Fruit fly (Drosophila melanogaster): Measurements from ENCODE around the gene AMPKalpha.

The AMPKalpha gene

dm6 chrX:1341944-1342392, 33.4 kb upstream of the AMPKalpha start, which contains the start of gene Naa30A (continued):
- peak; percentile 96 for TF ChIP-seq CG34224 (GFP tag; IDR thresholded peaks at IDR 0.05; ENCODE audit: partially characterized antibody)
- no peak for TF ChIP-seq pho (GFP tag; optimal IDR thresholded peaks at IDR 0.05)
- TF ChIP-seq tgo (GFP tag; IDR thresholded peaks at IDR 0.05) = no peak
- TF ChIP-seq CG43689 (GFP tag; IDR thresholded peaks at IDR 0.05) = no peak
- peak; percentile 18 for TF ChIP-seq CG2678 (tag; optimal IDR thresholded peaks at IDR 0.05)
- peak; percentile 21 for TF ChIP-seq CG2120 (GFP tag; optimal IDR thresholded peaks at IDR 0.05)
- TF ChIP-seq CG7963 (GFP tag; IDR thresholded peaks at IDR 0.05; ENCODE audit: partially characterized antibody) = peak; percentile 96
- peak; percentile 86 for TF ChIP-seq Hr39 (optimal IDR thresholded peaks at IDR 0.05)
- peak; percentile 96 for TF ChIP-seq unc-4 (GFP tag; IDR thresholded peaks at IDR 0.05; ENCODE audit: partially characterized antibody)
- TF ChIP-seq CG16813 (GFP tag; IDR thresholded peaks at IDR 0.05; ENCODE audit: partially characterized antibody) = peak; percentile 97
- TF ChIP-seq nerfin-2 (GFP tag; IDR thresholded peaks at IDR 0.05; ENCODE audit: partially characterized antibody) = peak; percentile 94
- peak; percentile 10 for TF ChIP-seq Sin3A (optimal IDR thresholded peaks at IDR 0.05)
- peak; percentile 12 for TF ChIP-seq phol (tag; optimal IDR thresholded peaks at IDR 0.05)
- TF ChIP-seq CoRest (tag; optimal IDR thresholded peaks at IDR 0.05) = peak; percentile 11
- TF ChIP-seq p53 (GFP tag; optimal IDR thresholded peaks at IDR 0.05) = no peak
- TF ChIP-seq CG1792 (GFP tag; optimal IDR thresholded peaks at IDR 0.05) = no peak
- TF ChIP-seq Med (GFP tag) = peak; percentile 48
- TF ChIP-seq Hmr (GFP tag; optimal IDR thresholded peaks at IDR 0.05) = peak; percentile 24
- TF ChIP-seq ato (GFP tag; IDR thresholded peaks at IDR 0.05; ENCODE audit: partially characterized antibody) = peak; percentile 94
- peak; percentile 19 for TF ChIP-seq CG7928 (GFP tag; optimal IDR thresholded peaks at IDR 0.05)
- peak; percentile 66 for TF ChIP-seq CG2116 (GFP tag; optimal IDR thresholded peaks at IDR 0.05)
- peak; percentile 94 for TF ChIP-seq tna (GFP tag; IDR thresholded peaks at IDR 0.05; ENCODE audit: partially characterized antibody)
- TF ChIP-seq CG11504 (tag; optimal IDR thresholded peaks at IDR 0.05) = no peak
- peak; percentile 15 for TF ChIP-seq B-H2 (GFP tag; optimal IDR thresholded peaks at IDR 0.05)
- peak; percentile 96 for TF ChIP-seq Bgb (GFP tag; IDR thresholded peaks at IDR 0.05; ENCODE audit: partially characterized antibody)
- peak; percentile 90 for TF ChIP-seq Doc3 (GFP tag; IDR thresholded peaks at IDR 0.05; ENCODE audit: partially characterized antibody)
- no peak for TF ChIP-seq CG4707 (GFP tag; optimal IDR thresholded peaks at IDR 0.05)
- TF ChIP-seq YL-1 (GFP tag; optimal IDR thresholded peaks at IDR 0.05) = peak; percentile 38
- TF ChIP-seq vvl (GFP tag; IDR thresholded peaks at IDR 0.05) = no peak
- peak; percentile 87 for TF ChIP-seq zen2 (GFP tag; IDR thresholded peaks at IDR 0.05; ENCODE audit: partially characterized antibody)
- peak; percentile 14 for TF ChIP-seq NfI (GFP tag; optimal IDR thresholded peaks at IDR 0.05)
- TF ChIP-seq MESR4 (GFP tag; optimal IDR thresholded peaks at IDR 0.05) = peak; percentile 96
- no peak for TF ChIP-seq E2f1 (GFP tag; IDR thresholded peaks at IDR 0.05)
- peak; percentile 40 for TF ChIP-seq CG14710 (tag; optimal IDR thresholded peaks at IDR 0.05)
- peak; percentile 87 for TF ChIP-seq MBD-R2 (GFP tag; IDR thresholded peaks at IDR 0.05)
- TF ChIP-seq Atf6 (GFP tag; IDR thresholded peaks at IDR 0.05) = no peak
- no peak for TF ChIP-seq CG8765 (GFP tag; IDR thresholded peaks at IDR 0.05)
- peak; percentile 44 for TF ChIP-seq Nf-YC (tag; optimal IDR thresholded peaks at IDR 0.05)
- peak; percentile 25 for TF ChIP-seq nerfin-1 (tag; optimal IDR thresholded peaks at IDR 0.05)
- peak; percentile 67 for TF ChIP-seq stwl (tag; optimal IDR thresholded peaks at IDR 0.05)
- TF ChIP-seq CG13296 (GFP tag; optimal IDR thresholded peaks at IDR 0.05) = peak; percentile 27
- peak; percentile 7 for TF ChIP-seq CG3281 (GFP tag; optimal IDR thresholded peaks at IDR 0.05)
- TF ChIP-seq CG10267 (tag; optimal IDR thresholded peaks at IDR 0.05) = peak; percentile 34
- no peak for TF ChIP-seq Dbx (GFP tag; IDR thresholded peaks at IDR 0.05)
- peak; percentile 96 for TF ChIP-seq CG13287 (GFP tag; IDR thresholded peaks at IDR 0.05; ENCODE audit: partially characterized antibody)
- TF ChIP-seq NC2α (GFP tag; optimal IDR thresholded peaks at IDR 0.05) = no peak
- peak; percentile 87 for TF ChIP-seq CG8478 (optimal IDR thresholded peaks at IDR 0.05)
- no peak for TF ChIP-seq odd (GFP tag; optimal IDR thresholded peaks at IDR 0.05)
- TF ChIP-seq HLH4C (GFP tag; IDR thresholded peaks at IDR 0.05; ENCODE audit: partially characterized antibody) = peak; percentile 97
- peak; percentile 47 for TF ChIP-seq grau (tag; optimal IDR thresholded peaks at IDR 0.05)
- TF ChIP-seq CTCF (GFP tag; optimal IDR thresholded peaks at IDR 0.05) = no peak

Data from whole organism, embryonic.